Worm (Caenorhabditis elegans) whole organism, late embryonic: ENCODE results near the gene smf-2.

Source experiments
- ahr-1 ChIP-seq: sonication (generic microtip); optimal IDR thresholded peaks from 2 replicates; lab custom pipeline; 2016; ENCODE audit warnings: missing genetic modification characterization, missing compliant biosample characterization
- ceh-30 ChIP-seq: fragments of 150-350 bp; optimal IDR thresholded peaks from 2 replicates; lab custom pipeline; 2014; ENCODE audit warnings: missing biosample characterization, missing genetic modification characterization
- fkh-10 ChIP-seq: fragments of 150-350 bp; optimal IDR thresholded peaks from 2 replicates; lab custom pipeline; 2014; ENCODE audit warnings: missing biosample characterization, missing genetic modification reagents, missing genetic modification characterization
- hlh-30 ChIP-seq: sonication (generic microtip); optimal IDR thresholded peaks from 2 replicates; lab custom pipeline; 2017; ENCODE audit warnings: antibody characterized with exemption, missing genetic modification characterization, missing compliant biosample characterization; ENCODE audit not compliant: insufficient read depth
- lin-11 ChIP-seq: fragments of 200-800 bp; sonication (Bioruptor generic); optimal IDR thresholded peaks from 2 replicates; lab custom pipeline; 2018; ENCODE audit warnings: mild to moderate bottlenecking, missing genetic modification characterization, missing compliant biosample characterization
- madf-2 ChIP-seq: sonication (generic microtip); optimal IDR thresholded peaks from 2 replicates; lab custom pipeline; 2017; ENCODE audit warnings: missing genetic modification characterization, missing compliant biosample characterization
- mec-3 ChIP-seq: sonication (generic microtip); optimal IDR thresholded peaks from 2 replicates; lab custom pipeline; 2016; ENCODE audit warnings: borderline replicate concordance, missing genetic modification characterization, missing compliant biosample characterization
- nfya-1 ChIP-seq: sonication (generic microtip); optimal IDR thresholded peaks from 2 replicates; lab custom pipeline; 2017; ENCODE audit warnings: missing genetic modification characterization, mild to moderate bottlenecking, missing compliant biosample characterization, antibody characterized with exemption, moderate library complexity
- nhr-11 ChIP-seq: fragments of 150-350 bp; optimal IDR thresholded peaks from 2 replicates; lab custom pipeline; 2014; ENCODE audit warnings: missing biosample characterization, missing genetic modification characterization
- rnt-1 ChIP-seq: sonication (generic microtip); optimal IDR thresholded peaks from 2 replicates; lab custom pipeline; 2016; ENCODE audit warnings: missing genetic modification characterization, missing compliant biosample characterization
- unc-86 ChIP-seq: sonication (generic microtip); optimal IDR thresholded peaks from 2 replicates; lab custom pipeline; 2016; ENCODE audit warnings: missing genetic modification characterization, missing compliant biosample characterization

DNA sequence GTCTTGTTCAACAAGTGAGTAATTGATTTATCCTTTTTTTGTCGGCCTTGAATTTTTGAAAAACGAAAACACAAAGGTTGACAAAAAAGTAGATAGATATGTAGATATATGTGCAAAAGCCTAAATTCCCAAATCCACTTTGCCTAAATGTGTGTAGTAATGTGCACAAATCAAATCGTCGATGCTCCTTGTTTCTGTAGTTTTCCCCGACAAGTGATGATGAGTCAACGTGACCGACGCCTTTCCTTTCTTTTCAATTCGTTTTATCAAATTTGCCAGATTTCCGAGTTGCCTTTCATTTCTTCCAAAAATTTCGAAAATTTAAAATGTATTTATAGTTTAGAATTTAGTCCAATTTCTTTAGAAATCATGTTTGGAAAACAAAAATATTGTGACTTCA is 13.3 kb downstream of the smf-2 start:
- TF ChIP-seq lin-11 (no peak), ahr-1 (tag; lab: Kevin White, UChicago) (no peak), rnt-1 (tag; lab: Kevin White, UChicago) (no peak), fkh-10 (no peak), hlh-30 (tag; lab: Kevin White, UChicago) (no peak), nfya-1 (tag; lab: Kevin White, UChicago) (no peak), nhr-11 (no peak), mec-3 (tag; lab: Kevin White, UChicago) (no peak), madf-2 (tag; lab: Kevin White, UChicago) (no peak), unc-86 (tag; lab: Kevin White, UChicago) (no peak), ceh-30 (tag; lab: Kevin White, UChicago) (no peak)
